Worm (Caenorhabditis elegans) whole organism, early embryonic: ENCODE measurements around the gene R11.3.

ENCODE experiments used
- B0310.2 ChIP-seq: sonication (generic microtip); optimal IDR thresholded peaks from 2 replicates; lab custom pipeline; 2016; ENCODE audit warnings: mild to moderate bottlenecking, missing genetic modification characterization, missing compliant biosample characterization
- F13C5.2 ChIP-seq: sonication (generic microtip); optimal IDR thresholded peaks from 2 replicates; lab custom pipeline; 2017; ENCODE audit warnings: mild to moderate bottlenecking, missing genetic modification characterization, inconsistent platforms, missing compliant biosample characterization
- ama-1 ChIP-seq: fragments of 150-350 bp; optimal IDR thresholded peaks from 2 replicates; lab custom pipeline; 2014
- ceh-36 ChIP-seq: sonication (generic microtip); optimal IDR thresholded peaks from 2 replicates; lab custom pipeline; 2016; ENCODE audit warnings: missing genetic modification characterization, inconsistent platforms, missing compliant biosample characterization
- hmbx-1 ChIP-seq: sonication (generic microtip); optimal IDR thresholded peaks from 2 replicates; lab custom pipeline; 2016; ENCODE audit warnings: mild to moderate bottlenecking, missing genetic modification characterization, missing compliant biosample characterization
- pes-1 ChIP-seq: fragments of 200-800 bp; sonication (Bioruptor generic); IDR thresholded peaks from 2 replicates; pipeline ENCODE4 v1.3.6; 2022; ENCODE audit warnings: missing genetic modification reagents, missing genetic modification characterization, missing compliant biosample characterization
- scrt-1 ChIP-seq: fragments of 200-800 bp; sonication (Bioruptor generic); IDR thresholded peaks from 2 replicates; pipeline ENCODE4 v1.3.6; 2022; ENCODE audit warnings: missing genetic modification characterization, missing compliant biosample characterization
- tbx-11 ChIP-seq: fragments of 200-800 bp; sonication (Bioruptor generic); IDR thresholded peaks from 2 replicates; pipeline ENCODE4 v1.3.6; 2022; ENCODE audit warnings: missing genetic modification characterization, missing compliant biosample characterization
- tbx-37 ChIP-seq: fragments of 200-800 bp; sonication (Bioruptor generic); conservative IDR thresholded peaks from 2 replicates; pipeline ENCODE4 v1.3.6; 2022; ENCODE audit warnings: missing genetic modification reagents, missing genetic modification characterization, missing compliant biosample characterization
- tra-4 ChIP-seq: sonication (generic microtip); optimal IDR thresholded peaks from 2 replicates; lab custom pipeline; 2017; ENCODE audit warnings: missing genetic modification characterization, missing compliant biosample characterization

- TF ChIP-seq hmbx-1 (no peak), tbx-37 (GFP tag; lab: Robert Waterston, UW) (no peak), ama-1 (lab: Kevin White, UChicago) (no peak), tra-4 (no peak), pes-1 (no peak), scrt-1 (GFP tag; lab: Robert Waterston, UW) (no peak), B0310.2 (no peak), F13C5.2 (no peak), tbx-11 (GFP tag; lab: Robert Waterston, UW) (no peak), ceh-36 (tag; lab: Kevin White, UChicago) (no peak)
These were observed 10.1 kb upstream of the R11.3 start for ce11 chrX:16209122-16209521.
